Worm (Caenorhabditis elegans): ENCODE data around the gene tost-1.

The tost-1 gene

ce11 chrIII:4883429-4883828, 5.3 kb upstream of the tost-1 start, which contains the start of gene clec-5:
Gene clec-5 (minus strand): TSS chrIII:4883606.
- TF ChIP-seq ceh-45 (GFP tag; IDR thresholded peaks at IDR 0.05) (no peak), ttx-3 (tag; optimal IDR thresholded peaks at IDR 0.05) (no peak), ceh-22 (tag; optimal IDR thresholded peaks at IDR 0.05) (no peak), hlh-30 (tag; optimal IDR thresholded peaks at IDR 0.05; ENCODE audit: insufficient read depth) (no peak), lin-11 (tag; optimal IDR thresholded peaks at IDR 0.05) (no peak), zip-5 (tag; optimal IDR thresholded peaks at IDR 0.05) (no peak), pha-2 (tag; optimal IDR thresholded peaks at IDR 0.05) (no peak)

ce11 chrIII:4881955-4882354, 3.8 kb upstream of the tost-1 start:
- TF ChIP-seq ttx-3 (tag; optimal IDR thresholded peaks at IDR 0.05) = no peak
- TF ChIP-seq ahr-1 (tag; optimal IDR thresholded peaks at IDR 0.05) = no peak
- no peak for TF ChIP-seq fax-1 (tag; optimal IDR thresholded peaks at IDR 0.05)

ce11 chrIII:4879445-4879844, 1.3 kb upstream of the tost-1 start, which contains the start of gene C35D10.1:
Gene C35D10.1 (plus strand): TSS chrIII:4879745.
- TF ChIP-seq C38D4.7 (GFP tag; optimal IDR thresholded peaks at IDR 0.05) (no peak), unc-86 (tag; optimal IDR thresholded peaks at IDR 0.05) (no peak), lim-6 (tag; optimal IDR thresholded peaks at IDR 0.05) (no peak), ref-2 (tag; optimal IDR thresholded peaks at IDR 0.05) (no peak), ets-4 (tag; optimal IDR thresholded peaks at IDR 0.05) (no peak), Y22D7AL.16 (tag; optimal IDR thresholded peaks at IDR 0.05) (no peak), ceh-9 (tag; optimal IDR thresholded peaks at IDR 0.05) (no peak), ceh-48 (tag; optimal IDR thresholded peaks at IDR 0.05) (no peak), npax-4 (tag; optimal IDR thresholded peaks at IDR 0.05) (no peak), sox-2 (GFP tag; IDR thresholded peaks at IDR 0.05) (no peak), pat-9 (tag; optimal IDR thresholded peaks at IDR 0.05) (no peak), fkh-6 (tag; optimal IDR thresholded peaks at IDR 0.05) (no peak), sox-4 (tag; optimal IDR thresholded peaks at IDR 0.05) (no peak)

ce11 chrIII:4875663-4876062, 2.4 kb downstream of the tost-1 start:
- peak; percentile 24 for TF ChIP-seq ceh-31 (tag; optimal IDR thresholded peaks at IDR 0.05)
- TF ChIP-seq gmeb-2 (tag; optimal IDR thresholded peaks at IDR 0.05) = no peak

ce11 chrIII:4874671-4875070, 3.4 kb downstream of the tost-1 start, which contains the start of gene C35D10.12:
Gene C35D10.12 (minus strand): TSS chrIII:4874771.
- TF ChIP-seq nhr-232 (tag; optimal IDR thresholded peaks at IDR 0.05) (no peak), pag-3 (tag; optimal IDR thresholded peaks at IDR 0.05; ENCODE audit: borderline replicate concordance) (no peak), ceh-34 (tag; optimal IDR thresholded peaks at IDR 0.05) (no peak), F13H6.1 (tag; optimal IDR thresholded peaks at IDR 0.05) (no peak), T23F11.4 (GFP tag; optimal IDR thresholded peaks at IDR 0.05) (no peak), ceh-24 (tag; optimal IDR thresholded peaks at IDR 0.05) (no peak), pqm-1 (tag; optimal IDR thresholded peaks at IDR 0.05) (no peak), odd-2 (tag; optimal IDR thresholded peaks at IDR 0.05) (no peak), dmd-4 (tag; optimal IDR thresholded peaks at IDR 0.05; ENCODE audit: borderline replicate concordance) (no peak), unc-55 (GFP tag; optimal IDR thresholded peaks at IDR 0.05) (no peak), hlh-13 (GFP tag; optimal IDR thresholded peaks at IDR 0.05) (no peak), ztf-16 (tag; optimal IDR thresholded peaks at IDR 0.05) (no peak), C38D4.7 (GFP tag; optimal IDR thresholded peaks at IDR 0.05) (no peak), K09A11.1 (tag; optimal IDR thresholded peaks at IDR 0.05; ENCODE audit: insufficient read depth) (no peak), K02D7.2 (tag; optimal IDR thresholded peaks at IDR 0.05) (no peak), tbx-2 (tag; optimal IDR thresholded peaks at IDR 0.05) (no peak), pha-2 (tag; optimal IDR thresholded peaks at IDR 0.05) (no peak), pros-1 (tag; optimal IDR thresholded peaks at IDR 0.05) (no peak), ceh-19 (GFP tag; optimal IDR thresholded peaks at IDR 0.05) (no peak)

Data from whole organism, late embryonic.